Worm (Caenorhabditis elegans): ENCODE data around the gene srj-5.

ce11 chrV:682031-682430 is 29.2 kb upstream of the srj-5 start, which contains the start of gene srx-23:
- TF ChIP-seq snpc-4 (tag; optimal IDR thresholded peaks at IDR 0.05) (no peak), lin-13 (GFP tag; optimal IDR thresholded peaks at IDR 0.05) (no peak), lsy-2 (tag; optimal IDR thresholded peaks at IDR 0.05) (no peak), nhr-77 (tag; optimal IDR thresholded peaks at IDR 0.05) (no peak), nhr-237 (tag; optimal IDR thresholded peaks at IDR 0.05) (no peak), egl-27 (tag; optimal IDR thresholded peaks at IDR 0.05) (no peak), skn-1 (tag; optimal IDR thresholded peaks at IDR 0.05) (no peak), nhr-10 (tag; optimal IDR thresholded peaks at IDR 0.05) (no peak), R02D3.7 (tag; optimal IDR thresholded peaks at IDR 0.05) (no peak), ceh-82 (tag; optimal IDR thresholded peaks at IDR 0.05) (no peak)
